Worm (Caenorhabditis elegans): ENCODE measurements around the gene Y77E11A.23.
A peak's percentile ranks its signal among the peaks of the same experiment; 100 is the strongest.

The Y77E11A.23 gene

ce11 chrIV:1419795-1420509 is 10.2 kb downstream of the Y77E11A.23 start, which contains the start of gene Y77E11A.7 (continued):
- TF ChIP-seq nhr-129 (tag; optimal IDR thresholded peaks at IDR 0.05) (peak; percentile 94), alr-1 (tag; optimal IDR thresholded peaks at IDR 0.05) (no peak), C34F6.9 (tag; optimal IDR thresholded peaks at IDR 0.05) (peak; percentile 92), snpc-4 (tag; optimal IDR thresholded peaks at IDR 0.05) (peak; percentile 47), F13H6.1 (tag; optimal IDR thresholded peaks at IDR 0.05) (peak; percentile 83), skn-1 (tag; optimal IDR thresholded peaks at IDR 0.05) (peak; percentile 31), ztf-4 (tag; optimal IDR thresholded peaks at IDR 0.05) (no peak), nhr-10 (tag; optimal IDR thresholded peaks at IDR 0.05) (peak; percentile 24), nhr-11 (tag; optimal IDR thresholded peaks at IDR 0.05) (no peak), unc-55 (GFP tag; optimal IDR thresholded peaks at IDR 0.05) (peak; percentile 99), lin-39 (tag; optimal IDR thresholded peaks at IDR 0.05) (no peak), elt-3 (tag; optimal IDR thresholded peaks at IDR 0.05) (no peak), fos-1 (tag; optimal IDR thresholded peaks at IDR 0.05) (peak; percentile 84), nhr-21 (tag; optimal IDR thresholded peaks at IDR 0.05) (peak; percentile 43), lin-13 (GFP tag; optimal IDR thresholded peaks at IDR 0.05) (peak; percentile 97), sma-3 (GFP tag; optimal IDR thresholded peaks at IDR 0.05) (peak; percentile 83), lin-11 (tag; optimal IDR thresholded peaks at IDR 0.05) (peak; percentile 90), zag-1 (tag; optimal IDR thresholded peaks at IDR 0.05) (peak; percentile 81), nhr-77 (tag; optimal IDR thresholded peaks at IDR 0.05) (no peak), crh-2 (tag; optimal IDR thresholded peaks at IDR 0.05) (peak; percentile 95), aly-2 (tag; optimal IDR thresholded peaks at IDR 0.05) (no peak), unc-39 (tag; optimal IDR thresholded peaks at IDR 0.05) (no peak), nhr-6 (tag; optimal IDR thresholded peaks at IDR 0.05) (peak; percentile 18)

ce11 chrIV:1409941-1410340 is 20.2 kb downstream of the Y77E11A.23 start, which contains the start of gene rpc-11:
rpc-11 (minus strand) TSS chrIV:1410041.
- TF ChIP-seq dmd-4 (tag; optimal IDR thresholded peaks at IDR 0.05) (no peak), nhr-21 (tag; optimal IDR thresholded peaks at IDR 0.05) (no peak), Y55F3AM.14 (GFP tag; optimal IDR thresholded peaks at IDR 0.05) (no peak), nhr-25 (tag; optimal IDR thresholded peaks at IDR 0.05) (no peak), ztf-11 (tag; optimal IDR thresholded peaks at IDR 0.05) (no peak), lsy-2 (tag; optimal IDR thresholded peaks at IDR 0.05) (no peak), nhr-23 (tag; optimal IDR thresholded peaks at IDR 0.05) (no peak)

DNA sequence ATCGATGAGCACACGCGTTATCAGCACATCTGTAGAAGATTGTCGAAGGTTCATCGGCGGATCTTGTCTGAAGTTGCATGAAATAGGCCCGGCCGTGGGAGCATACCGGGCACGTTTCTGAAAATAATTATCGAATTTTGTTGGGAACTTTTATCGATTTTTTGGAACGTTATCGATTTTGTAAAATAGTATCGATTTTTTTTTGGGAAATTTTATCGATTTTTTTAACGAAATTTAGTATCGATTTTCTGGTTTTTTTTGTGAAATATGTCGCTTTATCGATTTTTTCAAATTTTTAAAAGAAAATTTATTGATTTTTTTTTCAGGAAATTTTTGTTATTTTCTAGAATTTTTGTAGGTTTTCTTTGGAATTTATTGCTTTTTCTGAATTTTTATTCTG is 21.4 kb downstream of the Y77E11A.23 start:
- TF ChIP-seq ztf-4 (tag; optimal IDR thresholded peaks at IDR 0.05) (no peak), zag-1 (tag; optimal IDR thresholded peaks at IDR 0.05) (no peak), ama-1 (optimal IDR thresholded peaks at IDR 0.05) (no peak), nhr-10 (tag; optimal IDR thresholded peaks at IDR 0.05) (no peak), crh-2 (tag; optimal IDR thresholded peaks at IDR 0.05) (no peak), ztf-1 (GFP tag; conservative IDR thresholded peaks at IDR 0.05) (no peak), nhr-25 (tag; optimal IDR thresholded peaks at IDR 0.05) (no peak), nhr-129 (tag; optimal IDR thresholded peaks at IDR 0.05) (no peak), snpc-4 (tag; optimal IDR thresholded peaks at IDR 0.05) (no peak), unc-55 (GFP tag; optimal IDR thresholded peaks at IDR 0.05) (no peak), ceh-82 (tag; optimal IDR thresholded peaks at IDR 0.05) (no peak), fos-1 (tag; optimal IDR thresholded peaks at IDR 0.05) (no peak), mab-5 (tag; optimal IDR thresholded peaks at IDR 0.05) (no peak), nhr-21 (tag; optimal IDR thresholded peaks at IDR 0.05) (no peak), C34F6.9 (tag; optimal IDR thresholded peaks at IDR 0.05) (no peak), lin-11 (tag; optimal IDR thresholded peaks at IDR 0.05) (no peak), elt-1 (tag; optimal IDR thresholded peaks at IDR 0.05) (no peak), skn-1 (tag; optimal IDR thresholded peaks at IDR 0.05) (no peak)

ce11 chrIV:1408137-1408536 is 22.0 kb downstream of the Y77E11A.23 start:
- no peak for TF ChIP-seq nhr-77 (tag; optimal IDR thresholded peaks at IDR 0.05)
- no peak for TF ChIP-seq blmp-1 (tag; optimal IDR thresholded peaks at IDR 0.05; ENCODE audit: insufficient read depth)
- no peak for TF ChIP-seq ztf-1 (GFP tag; conservative IDR thresholded peaks at IDR 0.05)
- no peak for TF ChIP-seq mdl-1 (tag; optimal IDR thresholded peaks at IDR 0.05)
- TF ChIP-seq zag-1 (tag; optimal IDR thresholded peaks at IDR 0.05), result no peak
- no peak for TF ChIP-seq elt-1 (tag; optimal IDR thresholded peaks at IDR 0.05)
- no peak for TF ChIP-seq skn-1 (tag; optimal IDR thresholded peaks at IDR 0.05)
- no peak for TF ChIP-seq dmd-4 (tag; optimal IDR thresholded peaks at IDR 0.05)
- TF ChIP-seq nhr-6 (tag; optimal IDR thresholded peaks at IDR 0.05), result no peak
- TF ChIP-seq ztf-11 (tag; optimal IDR thresholded peaks at IDR 0.05), result no peak
